Worm (Caenorhabditis elegans): ENCODE results near the gene ZK1073.2.

DNA sequence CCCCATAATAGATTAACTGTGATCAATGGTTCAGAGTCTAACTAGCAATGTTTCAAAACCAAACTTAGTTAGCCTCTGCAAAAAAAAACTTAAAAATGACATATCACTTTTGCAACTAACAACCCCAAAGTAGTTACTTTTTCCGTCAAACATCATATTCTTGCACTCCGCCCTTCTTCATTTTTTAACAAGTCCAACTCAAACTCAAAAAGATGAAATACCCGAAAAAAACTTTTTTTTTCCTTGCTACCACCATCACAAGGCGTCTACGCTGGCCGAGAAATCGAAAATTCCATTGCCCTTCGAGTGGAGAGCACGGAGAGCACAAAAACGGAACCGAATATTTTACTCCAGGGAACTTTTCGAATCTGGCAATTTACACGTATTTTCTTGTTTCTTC, 2.4 kb downstream of the ZK1073.2 start:
- TF ChIP-seq ama-1 (optimal IDR thresholded peaks at IDR 0.05) = no peak
- no peak for TF ChIP-seq pag-3 (tag; optimal IDR thresholded peaks at IDR 0.05; ENCODE audit: borderline replicate concordance)
- TF ChIP-seq nhr-11 (tag; optimal IDR thresholded peaks at IDR 0.05) = no peak
- TF ChIP-seq dmd-4 (tag; optimal IDR thresholded peaks at IDR 0.05; ENCODE audit: borderline replicate concordance) = no peak
- no peak for TF ChIP-seq hlh-15 (tag; optimal IDR thresholded peaks at IDR 0.05)
- no peak for TF ChIP-seq mec-3 (tag; optimal IDR thresholded peaks at IDR 0.05; ENCODE audit: borderline replicate concordance)
- no peak for TF ChIP-seq C38D4.7 (GFP tag; optimal IDR thresholded peaks at IDR 0.05)
- TF ChIP-seq ceh-14 (tag; optimal IDR thresholded peaks at IDR 0.05) = no peak
